Fruit fly (Drosophila melanogaster): ENCODE measurements around the gene CG42762.
A peak's percentile ranks its signal among the peaks of the same experiment; 100 is the strongest.

DNA sequence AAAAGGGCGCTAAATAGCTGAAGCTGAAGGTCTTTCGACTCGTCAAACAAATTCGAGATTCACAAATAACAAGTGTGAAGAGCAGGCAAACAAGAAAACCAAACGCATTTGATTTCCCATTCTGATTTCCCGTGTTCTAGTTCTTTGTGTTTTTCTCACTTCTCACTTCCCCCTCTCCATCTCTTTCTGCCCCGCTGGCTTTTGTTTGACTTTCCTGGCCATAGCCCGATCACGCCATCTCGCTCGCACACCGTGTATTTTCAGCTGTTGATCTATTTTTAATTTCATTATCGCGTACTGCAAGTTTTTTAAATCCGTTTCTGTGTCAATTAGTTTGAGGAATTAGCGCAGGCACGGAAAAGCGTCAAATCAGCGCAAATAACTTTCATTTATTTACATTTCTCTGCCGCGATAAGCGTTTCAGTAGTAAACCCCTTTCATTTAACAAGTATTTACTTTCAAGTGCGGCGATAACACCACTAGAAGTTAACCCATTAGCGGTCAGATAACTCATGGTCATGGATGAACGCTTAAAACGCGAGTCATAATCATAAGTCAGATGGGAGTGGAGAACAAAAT is 19.8 kb upstream of the CG42762 start:
- no peak for TF ChIP-seq CG8632 (GFP tag; optimal IDR thresholded peaks at IDR 0.05)
- no peak for TF ChIP-seq CG32006 (GFP tag; optimal IDR thresholded peaks at IDR 0.05)
- no peak for TF ChIP-seq CG6163 (GFP tag; IDR thresholded peaks at IDR 0.05)
- TF ChIP-seq CG16779 (tag; optimal IDR thresholded peaks at IDR 0.05) = peak; percentile 1
- no peak for TF ChIP-seq CG8119 (GFP tag; IDR thresholded peaks at IDR 0.05)
- TF ChIP-seq Eip78C (GFP tag) = no peak
- TF ChIP-seq CG6808 (GFP tag; optimal IDR thresholded peaks at IDR 0.05) = no peak
- TF ChIP-seq Gug (GFP tag; IDR thresholded peaks at IDR 0.05) = no peak
- no peak for TF ChIP-seq Hr4 (GFP tag; optimal IDR thresholded peaks at IDR 0.05)
- no peak for TF ChIP-seq Sox102F (GFP tag; optimal IDR thresholded peaks at IDR 0.05)
- TF ChIP-seq CG6854 (GFP tag; optimal IDR thresholded peaks at IDR 0.05) = no peak
- TF ChIP-seq achi (GFP tag; optimal IDR thresholded peaks at IDR 0.05) = no peak
